Worm (Caenorhabditis elegans) whole organism, young adult: ENCODE measurements around the gene ZK813.7.

Source experiments
- F37B4.10 ChIP-seq: fragments of 200-800 bp; sonication (Bioruptor generic); IDR thresholded peaks from 2 replicates; pipeline ENCODE4 v1.3.6; 2022; ENCODE audit warnings: missing genetic modification characterization, missing compliant biosample characterization
- ZK185.1 ChIP-seq: sonication (generic microtip); optimal IDR thresholded peaks from 2 replicates; lab custom pipeline; 2016; ENCODE audit warnings: mild to moderate bottlenecking, missing genetic modification characterization, missing compliant biosample characterization; ENCODE audit not compliant: poor library complexity, severe bottlenecking
- ama-1 ChIP-seq, 3 experiments: fragments of 150-350 bp in 1 of 3; sonication (generic microtip) in 2 of 3; optimal IDR thresholded peaks; 2 replicates each; lab custom pipeline; 2014 to 2018; ENCODE audit warnings: missing biosample characterization in 2 of 3, missing genetic modification characterization in 2 of 3, missing genetic modification reagents in 2 of 3
- ceh-40 ChIP-seq: fragments of 200-800 bp; sonication (Bioruptor generic); IDR thresholded peaks from 2 replicates; pipeline ENCODE4 v1.3.6; 2022; ENCODE audit warnings: missing genetic modification characterization, missing compliant biosample characterization
- die-1 ChIP-seq: sonication (generic microtip); optimal IDR thresholded peaks from 2 replicates; lab custom pipeline; 2016; ENCODE audit warnings: missing genotype, mild to moderate bottlenecking, missing genetic modification characterization, missing compliant biosample characterization
- egrh-3 ChIP-seq: fragments of 200-800 bp; sonication (Bioruptor generic); IDR thresholded peaks from 2 replicates; pipeline ENCODE4 v1.3.6; 2022; ENCODE audit warnings: missing genetic modification reagents, missing genetic modification characterization, missing compliant biosample characterization
- let-607 ChIP-seq, 2 experiments: fragments of 200-800 bp in 1 of 2; sonication (Bioruptor generic) in 1 of 2; sonication (generic microtip) in 1 of 2; optimal IDR thresholded peaks; 2 replicates each; lab custom pipeline; 2016 to 2018; ENCODE audit warnings: mild to moderate bottlenecking in 2 of 2, missing compliant biosample characterization in 2 of 2, missing genetic modification characterization in 2 of 2, moderate library complexity in 2 of 2, missing genotype in 1 of 2
- madf-8 ChIP-seq: fragments of 200-800 bp; sonication (Bioruptor generic); conservative IDR thresholded peaks from 2 replicates; pipeline ENCODE4 v1.3.6; 2022; ENCODE audit warnings: missing genetic modification reagents, missing genetic modification characterization, missing compliant biosample characterization
- pbrm-1 ChIP-seq: fragments of 200-800 bp; sonication (Bioruptor generic); IDR thresholded peaks from 2 replicates; pipeline ENCODE4 v1.3.6; 2022; ENCODE audit warnings: missing genetic modification reagents, missing genetic modification characterization, missing compliant biosample characterization
- rpc-1 ChIP-seq, 2 experiments: fragments of 150-350 bp in 1 of 2; sonication (generic microtip) in 1 of 2; optimal IDR thresholded peaks; 2 replicates each; lab custom pipeline; 2014 to 2018; ENCODE audit warnings: missing biosample characterization in 1 of 2, missing genetic modification characterization in 1 of 2, missing genetic modification reagents in 1 of 2, missing genotype in 1 of 2
- snpc-3.4 ChIP-seq: sonication (generic microtip); optimal IDR thresholded peaks from 2 replicates; lab custom pipeline; 2017; ENCODE audit warnings: missing genetic modification characterization, mild to moderate bottlenecking, missing compliant biosample characterization, antibody characterized with exemption, moderate library complexity, missing genotype, missing genetic modification reagents
- snpc-4 ChIP-seq, 5 experiments: fragments of 150-350 bp in 1 of 5; sonication (generic microtip) in 4 of 5; optimal IDR thresholded peaks; 2 replicates each; lab custom pipeline; 2014 to 2018; ENCODE audit warnings: missing genetic modification characterization in 5 of 5, missing biosample characterization in 3 of 5, antibody characterized with exemption in 2 of 5, mild to moderate bottlenecking in 2 of 5, missing compliant biosample characterization in 2 of 5, missing genotype in 2 of 5, moderate library complexity in 2 of 5, missing genetic modification reagents in 1 of 5
- zim-3 ChIP-seq: sonication (generic microtip); optimal IDR thresholded peaks from 2 replicates; lab custom pipeline; 2017; ENCODE audit warnings: mild to moderate bottlenecking, missing genetic modification characterization, moderate library complexity, missing compliant biosample characterization

ce11 chrX:3479950-3480349 lies 35.3 kb downstream of the ZK813.7 start, which contains the start of gene wrt-6:
- TF ChIP-seq die-1, result no peak
- TF ChIP-seq rpc-1 (optimal IDR thresholded peaks at IDR 0.05; lab: Kevin White, UChicago), result no peak
- TF ChIP-seq rpc-1 (tag; optimal IDR thresholded peaks at IDR 0.05; lab: Kevin White, UChicago), result no peak
- TF ChIP-seq egrh-3 (GFP tag; lab: Robert Waterston, UW), result no peak
- no peak for TF ChIP-seq ceh-40
- TF ChIP-seq let-607 (tag; optimal IDR thresholded peaks at IDR 0.05; lab: Kevin White, UChicago), result no peak
- TF ChIP-seq ama-1 (optimal IDR thresholded peaks at IDR 0.05; lab: Kevin White, UChicago), result no peak
- TF ChIP-seq ama-1 (GFP tag; optimal IDR thresholded peaks at IDR 0.05; lab: Kevin White, UChicago), result no peak
- no peak for TF ChIP-seq zim-3
- TF ChIP-seq pbrm-1, result no peak
- no peak for TF ChIP-seq F37B4.10
- TF ChIP-seq madf-8 (GFP tag; lab: Robert Waterston, UW), result no peak
- TF ChIP-seq snpc-3.4, result no peak
- no peak for TF ChIP-seq ZK185.1 (tag; lab: Kevin White, UChicago)
- no peak for TF ChIP-seq snpc-4 (GFP tag; optimal IDR thresholded peaks at IDR 0.05; lab: Kevin White, UChicago)
- no peak for TF ChIP-seq snpc-4 (tag; optimal IDR thresholded peaks at IDR 0.05; lab: Kevin White, UChicago)
